Worm (Caenorhabditis elegans) whole organism, L1 larva: Measurements from ENCODE around the gene ram-2.
A peak's percentile ranks its signal among the peaks of the same experiment; 100 is the strongest.

Experiments used
- C16A3.4 ChIP-seq: fragments of 150-350 bp; optimal IDR thresholded peaks from 2 replicates; lab custom pipeline; 2014; ENCODE audit warnings: missing biosample characterization, missing genetic modification characterization
- C34B4.2 ChIP-seq: sonication (generic microtip); optimal IDR thresholded peaks from 2 replicates; lab custom pipeline; 2017; ENCODE audit warnings: mild to moderate bottlenecking, missing genetic modification characterization, missing compliant biosample characterization
- F16B12.6 ChIP-seq: fragments of 150-350 bp; optimal IDR thresholded peaks from 2 replicates; lab custom pipeline; 2014; ENCODE audit warnings: missing biosample characterization, missing genetic modification characterization
- blmp-1 ChIP-seq: fragments of 150-350 bp; optimal IDR thresholded peaks from 2 replicates; lab custom pipeline; 2014; ENCODE audit warnings: missing biosample characterization, missing genetic modification characterization
- ceh-63 ChIP-seq: fragments of 200-800 bp; sonication (Bioruptor generic); optimal IDR thresholded peaks from 2 replicates; lab custom pipeline; 2018; ENCODE audit warnings: mild to moderate bottlenecking, missing genetic modification characterization, missing compliant biosample characterization
- ceh-82 ChIP-seq, 3 experiments: fragments of 150-350 bp in 1 of 3; sonication (generic microtip) in 2 of 3; optimal IDR thresholded peaks; 2 replicates each; lab custom pipeline; 2014 to 2017; ENCODE audit warnings: missing biosample characterization in 3 of 3, missing genetic modification characterization in 3 of 3
- ceh-90 ChIP-seq: sonication (generic microtip); optimal IDR thresholded peaks from 2 replicates; lab custom pipeline; 2016; ENCODE audit warnings: missing genetic modification characterization, missing compliant biosample characterization
- dpl-1 ChIP-seq, 3 experiments: fragments of 150-350 bp in 2 of 3; sonication (generic microtip) in 1 of 3; optimal IDR thresholded peaks; 2 replicates each; lab custom pipeline; 2014 to 2017; ENCODE audit warnings: missing biosample characterization in 3 of 3, missing genetic modification characterization in 3 of 3, missing genetic modification reagents in 3 of 3
- efl-3 ChIP-seq: fragments of 200-800 bp; sonication (Bioruptor generic); optimal IDR thresholded peaks from 2 replicates; lab custom pipeline; 2018; ENCODE audit warnings: mild to moderate bottlenecking, missing genetic modification characterization, missing compliant biosample characterization
- egl-13 ChIP-seq: sonication (generic microtip); optimal IDR thresholded peaks from 2 replicates; lab custom pipeline; 2016; ENCODE audit warnings: missing genotype, missing genetic modification reagents, missing genetic modification characterization, missing compliant biosample characterization
- egl-27 ChIP-seq, 2 experiments: fragments of 150-350 bp in 1 of 2; sonication (generic microtip); optimal IDR thresholded peaks; 3 replicates each; lab custom pipeline; 2017 to 2018; ENCODE audit warnings: missing biosample characterization in 2 of 2, missing genetic modification characterization in 2 of 2, missing genetic modification reagents in 2 of 2
- elt-2 ChIP-seq: sonication (generic microtip); optimal IDR thresholded peaks from 2 replicates; lab custom pipeline; 2016; ENCODE audit warnings: missing genetic modification characterization, mild to moderate bottlenecking, inconsistent platforms, missing compliant biosample characterization, missing genetic modification reagents
- ets-5 ChIP-seq: fragments of 200-800 bp; sonication (Bioruptor generic); IDR thresholded peaks from 2 replicates; pipeline ENCODE4 v1.3.6; 2022; ENCODE audit warnings: missing genetic modification characterization, missing compliant biosample characterization
- fkh-10 ChIP-seq: sonication (generic microtip); optimal IDR thresholded peaks from 2 replicates; lab custom pipeline; 2017; ENCODE audit warnings: missing biosample characterization, missing genetic modification reagents, missing genetic modification characterization
- fos-1 ChIP-seq: fragments of 150-350 bp; optimal IDR thresholded peaks from 2 replicates; lab custom pipeline; 2014; ENCODE audit warnings: missing biosample characterization, missing genetic modification characterization
- grh-1 ChIP-seq: fragments of 200-800 bp; sonication (Bioruptor generic); IDR thresholded peaks from 2 replicates; pipeline ENCODE4 v1.3.6; 2022; ENCODE audit warnings: missing genetic modification reagents, missing genetic modification characterization, missing compliant biosample characterization
- hpl-2 ChIP-seq: fragments of 150-350 bp; optimal IDR thresholded peaks from 2 replicates; lab custom pipeline; 2014; ENCODE audit warnings: missing biosample characterization, missing genetic modification reagents, missing genetic modification characterization
- isw-1 ChIP-seq: fragments of 200-800 bp; sonication (Bioruptor generic); IDR thresholded peaks from 2 replicates; pipeline ENCODE4 v1.3.6; 2022; ENCODE audit warnings: missing genetic modification characterization, missing compliant biosample characterization
- lin-14 ChIP-seq: fragments of 200-800 bp; sonication (Bioruptor generic); optimal IDR thresholded peaks from 2 replicates; lab custom pipeline; 2018; ENCODE audit warnings: mild to moderate bottlenecking, missing genetic modification characterization, moderate library complexity, missing compliant biosample characterization
- lin-15B ChIP-seq: fragments of 150-350 bp; sonication (generic microtip); optimal IDR thresholded peaks from 3 replicates; lab custom pipeline; 2014; ENCODE audit warnings: missing biosample characterization, missing genetic modification characterization
- lin-35 ChIP-seq, 2 experiments: fragments of 150-350 bp; optimal IDR thresholded peaks; 2 replicates each; lab custom pipeline; 2014; ENCODE audit warnings: missing biosample characterization in 2 of 2, missing genetic modification characterization in 2 of 2, missing genetic modification reagents in 2 of 2
- lir-3 ChIP-seq: sonication (generic microtip); optimal IDR thresholded peaks from 2 replicates; lab custom pipeline; 2016; ENCODE audit warnings: mild to moderate bottlenecking, missing genetic modification characterization, moderate library complexity, missing compliant biosample characterization; ENCODE audit not compliant: poor library complexity
- lsy-2 ChIP-seq, 2 experiments: fragments of 150-350 bp; optimal IDR thresholded peaks; 2 replicates each; lab custom pipeline; 2014; ENCODE audit warnings: missing biosample characterization in 2 of 2, missing genetic modification characterization in 2 of 2
- mdl-1 ChIP-seq, 2 experiments: fragments of 150-350 bp; optimal IDR thresholded peaks; 2 replicates each; lab custom pipeline; 2014 to 2017; ENCODE audit warnings: missing biosample characterization in 2 of 2, missing genetic modification characterization in 2 of 2, inconsistent platforms in 1 of 2
- mef-2 ChIP-seq: fragments of 150-350 bp; optimal IDR thresholded peaks from 2 replicates; lab custom pipeline; 2014; ENCODE audit warnings: missing biosample characterization, missing genetic modification characterization
- mep-1 ChIP-seq: fragments of 150-350 bp; optimal IDR thresholded peaks from 2 replicates; lab custom pipeline; 2014; ENCODE audit warnings: missing biosample characterization, missing genetic modification characterization
- nhr-12 ChIP-seq: sonication (generic microtip); optimal IDR thresholded peaks from 2 replicates; lab custom pipeline; 2017; ENCODE audit warnings: missing biosample characterization, missing genetic modification characterization
- nhr-19 ChIP-seq: fragments of 200-800 bp; sonication (Bioruptor generic); conservative IDR thresholded peaks from 2 replicates; pipeline ENCODE4 v1.3.6; 2022; ENCODE audit warnings: missing genetic modification characterization, missing compliant biosample characterization
- nhr-20 ChIP-seq: sonication (generic microtip); optimal IDR thresholded peaks from 2 replicates; lab custom pipeline; 2016; ENCODE audit warnings: mild to moderate bottlenecking, missing genetic modification characterization, missing compliant biosample characterization
- nhr-237 ChIP-seq: fragments of 150-350 bp; optimal IDR thresholded peaks from 2 replicates; lab custom pipeline; 2014; ENCODE audit warnings: missing biosample characterization, missing genetic modification characterization
- nhr-47 ChIP-seq: sonication (generic microtip); optimal IDR thresholded peaks from 2 replicates; lab custom pipeline; 2016; ENCODE audit warnings: mild to moderate bottlenecking, missing genetic modification characterization, moderate library complexity, missing compliant biosample characterization
- nhr-71 ChIP-seq: sonication (generic microtip); optimal IDR thresholded peaks from 2 replicates; lab custom pipeline; 2016; ENCODE audit warnings: mild to moderate bottlenecking, missing genetic modification characterization, moderate library complexity, missing compliant biosample characterization
- nhr-84 ChIP-seq: sonication (generic microtip); optimal IDR thresholded peaks from 2 replicates; lab custom pipeline; 2017; ENCODE audit warnings: missing biosample characterization, missing genetic modification characterization
- nhr-85 ChIP-seq: sonication (generic microtip); peaks from one replicate; lab custom pipeline; 2016; ENCODE audit warnings: missing genetic modification characterization, inconsistent platforms, missing compliant biosample characterization
- rnt-1 ChIP-seq: sonication (generic microtip); optimal IDR thresholded peaks from 2 replicates; lab custom pipeline; 2016; ENCODE audit warnings: mild to moderate bottlenecking, missing genetic modification characterization, moderate library complexity, missing compliant biosample characterization
- skn-1 ChIP-seq: fragments of 150-350 bp; optimal IDR thresholded peaks from 2 replicates; lab custom pipeline; 2014; ENCODE audit warnings: missing biosample characterization, missing genetic modification characterization
- snu-23 ChIP-seq: sonication (generic microtip); optimal IDR thresholded peaks from 2 replicates; lab custom pipeline; 2016; ENCODE audit warnings: missing genetic modification characterization, missing compliant biosample characterization
- sup-37 ChIP-seq: fragments of 200-800 bp; sonication (Bioruptor generic); optimal IDR thresholded peaks from 2 replicates; lab custom pipeline; 2018; ENCODE audit warnings: mild to moderate bottlenecking, missing genetic modification characterization, missing compliant biosample characterization
- tbx-2 ChIP-seq: sonication (generic microtip); optimal IDR thresholded peaks from 2 replicates; lab custom pipeline; 2016; ENCODE audit warnings: missing genetic modification characterization, missing compliant biosample characterization
- tlp-1 ChIP-seq: fragments of 150-350 bp; optimal IDR thresholded peaks from 2 replicates; lab custom pipeline; 2014; ENCODE audit warnings: missing biosample characterization, missing genetic modification characterization
- unc-30 ChIP-seq: sonication (generic microtip); optimal IDR thresholded peaks from 2 replicates; lab custom pipeline; 2017; ENCODE audit warnings: missing biosample characterization, missing genetic modification characterization
- unc-62 ChIP-seq: fragments of 150-350 bp; optimal IDR thresholded peaks from 2 replicates; lab custom pipeline; 2014; ENCODE audit warnings: missing biosample characterization, missing genetic modification reagents, missing genetic modification characterization
- zip-4 ChIP-seq: fragments of 200-800 bp; sonication (Bioruptor generic); optimal IDR thresholded peaks from 2 replicates; lab custom pipeline; 2018; ENCODE audit warnings: mild to moderate bottlenecking, missing genetic modification characterization, moderate library complexity, missing compliant biosample characterization

The ram-2 gene

DNA sequence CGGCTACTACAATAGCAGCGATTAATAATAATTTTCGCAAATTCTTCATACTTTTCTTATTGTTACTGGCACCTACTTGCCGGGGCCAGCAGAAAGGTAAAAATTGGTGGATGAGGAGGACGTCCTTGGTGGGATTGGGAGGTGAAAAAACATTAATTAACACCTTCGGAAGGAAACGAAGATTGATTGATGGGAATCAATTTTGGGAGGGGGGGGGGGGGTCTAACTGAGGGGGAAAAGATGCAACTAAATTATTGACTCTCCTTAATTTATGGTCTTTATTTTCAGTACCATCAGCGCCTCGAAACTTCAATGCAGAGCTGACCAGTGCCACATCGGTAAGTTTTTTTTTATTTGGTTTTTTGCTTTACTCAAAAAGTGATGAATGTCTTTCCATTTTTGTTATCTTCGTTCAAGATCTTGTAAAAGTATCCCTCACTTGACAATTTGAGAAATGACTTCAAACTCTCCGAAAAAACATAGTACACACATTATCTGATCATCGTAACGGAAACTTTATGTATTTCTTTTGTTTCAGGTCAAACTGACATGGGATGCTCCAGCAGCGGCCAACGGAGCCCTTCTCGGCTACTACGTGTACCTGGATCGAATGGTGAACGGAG, 23.0 kb downstream of the ram-2 start:
- TF ChIP-seq sup-37 (GFP tag; lab: Kevin White, UChicago) (no peak), mep-1 (no peak), nhr-85 (tag; lab: Kevin White, UChicago) (peak; percentile 74), lin-14 (GFP tag; lab: Kevin White, UChicago) (peak; percentile 29), grh-1 (no peak), isw-1 (GFP tag; lab: Robert Waterston, UW) (no peak)

DNA sequence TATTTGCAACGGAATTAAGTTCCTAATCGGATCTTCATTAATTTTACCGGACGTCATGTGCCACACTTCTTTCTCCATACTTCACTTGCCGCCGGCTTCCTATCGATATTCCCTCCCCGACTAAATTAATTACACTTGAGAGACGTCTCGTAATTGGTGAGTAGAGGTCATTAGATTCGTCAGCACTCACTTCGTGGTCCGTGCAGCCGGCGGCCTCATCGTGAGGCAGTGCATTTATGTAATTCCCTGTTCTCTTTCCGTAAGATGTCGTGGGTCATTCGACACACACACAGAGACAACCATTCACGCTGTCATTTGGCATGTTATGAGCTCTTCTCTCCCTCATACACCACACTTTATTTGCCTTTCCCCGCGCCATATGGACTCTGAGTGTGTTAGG, 26.1 kb downstream of the ram-2 start:
- TF ChIP-seq lsy-2 (tag; optimal IDR thresholded peaks at IDR 0.05; lab: Kevin White, UChicago), result peak in 1 of 2 experiments; percentile 8
- TF ChIP-seq mef-2 (tag; lab: Kevin White, UChicago), result no peak
- TF ChIP-seq fos-1 (tag; lab: Kevin White, UChicago), result no peak
- TF ChIP-seq blmp-1 (tag; lab: Kevin White, UChicago), result no peak
- no peak for TF ChIP-seq unc-30
- TF ChIP-seq nhr-71 (tag; lab: Kevin White, UChicago), result peak; percentile 5
- TF ChIP-seq fkh-10 (GFP tag; lab: Kevin White, UChicago), result no peak
- TF ChIP-seq ceh-90 (tag; lab: Kevin White, UChicago), result no peak
- TF ChIP-seq C34B4.2 (tag; lab: Kevin White, UChicago), result no peak
- TF ChIP-seq nhr-20 (tag; lab: Kevin White, UChicago), result no peak
- no peak for TF ChIP-seq nhr-84 (tag; lab: Kevin White, UChicago)
- no peak for TF ChIP-seq unc-62 (GFP tag; lab: Kevin White, UChicago)
- peak; percentile 70 for TF ChIP-seq lin-14 (GFP tag; lab: Kevin White, UChicago)
- TF ChIP-seq ets-5 (GFP tag; lab: Robert Waterston, UW), result no peak
- no peak for TF ChIP-seq zip-4 (GFP tag; lab: Kevin White, UChicago)
- peak; percentile 21 for TF ChIP-seq tbx-2
- no peak for TF ChIP-seq nhr-237
- no peak for TF ChIP-seq egl-27 (tag; optimal IDR thresholded peaks at IDR 0.05; lab: Kevin White, UChicago)
- TF ChIP-seq F16B12.6 (tag; lab: Kevin White, UChicago), result no peak
- no peak for TF ChIP-seq snu-23 (GFP tag; lab: Kevin White, UChicago)
- TF ChIP-seq lir-3, result no peak
- peak; percentile 10 for TF ChIP-seq egl-13 (tag; lab: Kevin White, UChicago)
- no peak for TF ChIP-seq C16A3.4 (tag; lab: Kevin White, UChicago)
- TF ChIP-seq tlp-1, result no peak

DNA sequence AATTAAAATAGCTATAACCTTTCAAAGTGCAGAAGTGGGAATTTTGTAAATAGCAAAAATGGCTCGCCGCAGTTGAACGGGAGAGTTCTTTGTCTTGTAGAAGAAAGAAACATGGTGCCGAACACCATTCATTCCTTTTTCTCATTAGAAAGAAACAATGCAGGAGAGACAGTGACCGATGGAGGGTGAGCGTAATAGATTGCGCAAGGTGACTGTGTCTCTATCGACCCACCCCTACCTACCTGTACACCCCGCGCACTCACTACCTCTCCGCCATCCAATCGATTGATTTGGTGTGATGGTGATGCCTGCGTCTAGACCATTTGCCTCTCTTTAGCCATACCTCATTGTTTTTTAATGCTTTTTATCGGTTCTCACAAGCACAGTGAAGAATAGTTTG, 27.5 kb downstream of the ram-2 start:
- no peak for TF ChIP-seq dpl-1 (GFP tag; optimal IDR thresholded peaks at IDR 0.05; lab: Kevin White, UChicago)
- TF ChIP-seq lin-14 (GFP tag; lab: Kevin White, UChicago), result no peak
- TF ChIP-seq hpl-2, result no peak
- TF ChIP-seq nhr-12 (tag; lab: Kevin White, UChicago), result no peak
- TF ChIP-seq, all 84 proteins: peak for 0

DNA sequence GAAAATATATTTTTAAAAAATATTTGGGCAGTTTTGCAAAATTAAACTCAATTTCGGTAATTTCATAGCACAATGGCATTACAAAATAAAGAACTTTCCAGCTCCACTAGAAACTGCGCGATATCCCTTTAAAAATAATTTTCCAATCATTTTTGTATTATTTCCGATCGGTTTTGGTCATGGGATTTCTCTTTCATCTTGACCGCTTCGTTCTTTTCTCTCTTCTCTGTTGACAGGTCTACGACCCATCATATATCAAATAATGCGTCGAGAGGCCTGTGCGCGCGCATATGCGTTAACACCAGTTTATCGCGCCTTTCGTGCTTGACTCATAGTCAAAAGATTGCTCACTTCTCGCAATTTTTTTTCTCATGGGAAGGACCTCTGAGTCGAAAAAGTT, 28.1 kb downstream of the ram-2 start:
- peak; percentile 74 for TF ChIP-seq blmp-1 (tag; lab: Kevin White, UChicago)
- peak; percentile 53 for TF ChIP-seq nhr-85 (tag; lab: Kevin White, UChicago)
- TF ChIP-seq lin-35 (GFP tag; optimal IDR thresholded peaks at IDR 0.05; lab: Kevin White, UChicago), result peak in 1 of 2 experiments; percentile 6
- no peak for TF ChIP-seq lin-15B (tag; lab: Kevin White, UChicago)
- TF ChIP-seq, all 84 proteins: peak for 3

DNA sequence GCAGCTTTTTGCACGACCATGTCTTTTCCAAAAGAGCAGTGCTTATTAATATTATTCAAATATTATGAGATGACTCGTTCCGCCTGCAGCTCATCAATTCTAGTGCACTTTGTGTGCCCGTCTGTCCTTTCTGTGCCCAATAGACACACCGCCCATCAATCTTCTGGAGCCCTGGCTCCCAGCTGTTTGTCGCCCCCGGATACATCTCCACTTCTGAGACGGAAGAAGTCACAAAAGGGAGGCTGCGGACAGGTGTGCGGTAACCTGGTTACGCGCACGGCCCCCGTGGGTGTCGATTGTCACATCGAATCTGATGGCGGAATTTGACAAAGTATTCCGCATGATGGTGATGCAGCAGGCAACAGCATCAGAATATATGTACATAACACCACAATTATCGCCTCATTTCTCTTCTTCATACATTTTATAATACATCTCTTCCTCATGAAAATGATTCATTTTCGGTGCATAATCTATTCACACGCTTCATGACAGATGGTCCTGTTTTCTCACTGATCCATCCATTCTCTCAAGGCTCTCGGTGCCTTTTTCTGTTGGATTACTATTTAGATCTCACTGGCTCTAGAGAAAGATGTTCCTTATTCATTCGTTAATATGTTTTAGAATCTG, 30.1 kb downstream of the ram-2 start:
- no peak for TF ChIP-seq mdl-1 (tag; optimal IDR thresholded peaks at IDR 0.05; lab: Kevin White, UChicago)
- no peak for TF ChIP-seq egl-13 (tag; lab: Kevin White, UChicago)
- no peak for TF ChIP-seq ceh-82 (tag; optimal IDR thresholded peaks at IDR 0.05; lab: Kevin White, UChicago)
- no peak for TF ChIP-seq elt-2 (tag; lab: Kevin White, UChicago)
- TF ChIP-seq rnt-1, result no peak
- TF ChIP-seq skn-1 (tag; lab: Kevin White, UChicago), result no peak
- TF ChIP-seq nhr-12 (tag; lab: Kevin White, UChicago), result no peak
- TF ChIP-seq nhr-85 (tag; lab: Kevin White, UChicago), result peak; percentile 57
- no peak for TF ChIP-seq isw-1 (GFP tag; lab: Robert Waterston, UW)
- TF ChIP-seq nhr-84 (tag; lab: Kevin White, UChicago), result no peak
- no peak for TF ChIP-seq tlp-1
- TF ChIP-seq nhr-19, result no peak
- no peak for TF ChIP-seq nhr-47 (tag; lab: Kevin White, UChicago)
- TF ChIP-seq ceh-63 (GFP tag; lab: Kevin White, UChicago), result no peak
- TF ChIP-seq efl-3 (GFP tag; lab: Kevin White, UChicago), result no peak
- no peak for TF ChIP-seq nhr-20 (tag; lab: Kevin White, UChicago)
- peak; percentile 24 for TF ChIP-seq tbx-2
- no peak for TF ChIP-seq fkh-10 (GFP tag; lab: Kevin White, UChicago)
